Worm (Caenorhabditis elegans) whole organism, L4 larva: ENCODE results near the gene elt-4.

Experiments
- F44E2.7 ChIP-seq: fragments of 200-800 bp; sonication (Bioruptor generic); IDR thresholded peaks from 2 replicates; pipeline ENCODE4 v2.1.2; 2022; ENCODE audit warnings: missing genetic modification characterization, missing compliant biosample characterization
- F49E8.2 ChIP-seq: sonication (generic microtip); optimal IDR thresholded peaks from 2 replicates; lab custom pipeline; 2016; ENCODE audit warnings: missing compliant biosample characterization, mild to moderate bottlenecking, missing genetic modification characterization, borderline replicate concordance
- Y5F2A.4 ChIP-seq: fragments of 200-800 bp; sonication (Bioruptor generic); optimal IDR thresholded peaks from 2 replicates; lab custom pipeline; 2018; ENCODE audit warnings: mild to moderate bottlenecking, missing genetic modification characterization, missing compliant biosample characterization
- Y75B8A.6 ChIP-seq: fragments of 200-800 bp; sonication (Bioruptor generic); IDR thresholded peaks from 2 replicates; pipeline ENCODE4 v1.3.6; 2022; ENCODE audit warnings: missing genetic modification reagents, missing genetic modification characterization, missing compliant biosample characterization
- ZK337.2 ChIP-seq: fragments of 200-800 bp; sonication (Bioruptor generic); IDR thresholded peaks from 2 replicates; pipeline ENCODE4 v1.3.6; 2022; ENCODE audit warnings: missing genetic modification reagents, missing genetic modification characterization, missing compliant biosample characterization
- ceh-20 ChIP-seq: fragments of 200-800 bp; sonication (Bioruptor generic); IDR thresholded peaks from 2 replicates; pipeline ENCODE4 v1.3.6; 2022; ENCODE audit warnings: missing genetic modification reagents, missing genetic modification characterization, missing compliant biosample characterization
- ceh-28 ChIP-seq: fragments of 150-350 bp; optimal IDR thresholded peaks from 2 replicates; lab custom pipeline; 2014; ENCODE audit warnings: missing biosample characterization, missing genetic modification reagents, missing genetic modification characterization
- ceh-32 ChIP-seq: sonication (generic microtip); optimal IDR thresholded peaks from 2 replicates; lab custom pipeline; 2016; ENCODE audit warnings: mild to moderate bottlenecking, missing genetic modification characterization, missing compliant biosample characterization; ENCODE audit not compliant: poor library complexity
- daf-16 ChIP-seq, 3 experiments: sonication (generic microtip); optimal IDR thresholded peaks; 2 replicates each; lab custom pipeline; 2016 to 2017; ENCODE audit warnings: missing genetic modification characterization in 3 of 3, missing genetic modification reagents in 3 of 3, mild to moderate bottlenecking in 2 of 3, missing compliant biosample characterization in 2 of 3, missing biosample characterization in 1 of 3, moderate library complexity in 1 of 3
- daf-19 ChIP-seq: fragments of 200-800 bp; sonication (Bioruptor generic); conservative IDR thresholded peaks from 2 replicates; pipeline ENCODE4 v1.3.6; 2022; ENCODE audit warnings: missing genetic modification characterization, missing compliant biosample characterization
- dmd-6 ChIP-seq: fragments of 200-800 bp; sonication (Bioruptor generic); IDR thresholded peaks from 2 replicates; pipeline ENCODE4 v1.3.6; 2022; ENCODE audit warnings: missing genetic modification reagents, missing genetic modification characterization, missing compliant biosample characterization
- duxl-1 ChIP-seq: sonication (generic microtip); optimal IDR thresholded peaks from 2 replicates; lab custom pipeline; 2016; ENCODE audit warnings: mild to moderate bottlenecking, missing genetic modification characterization, moderate library complexity, missing compliant biosample characterization; ENCODE audit not compliant: poor library complexity
- dve-1 ChIP-seq: sonication (generic microtip); optimal IDR thresholded peaks from 2 replicates; lab custom pipeline; 2017; ENCODE audit warnings: antibody characterized with exemption, mild to moderate bottlenecking, missing genetic modification characterization, missing compliant biosample characterization; ENCODE audit not compliant: insufficient read depth
- egl-27 ChIP-seq: sonication (generic microtip); optimal IDR thresholded peaks from 3 replicates; lab custom pipeline; 2017; ENCODE audit warnings: missing biosample characterization, missing genetic modification reagents, missing genetic modification characterization
- fos-1 ChIP-seq: fragments of 150-350 bp; optimal IDR thresholded peaks from 2 replicates; lab custom pipeline; 2014; ENCODE audit warnings: missing biosample characterization, missing genetic modification characterization
- gei-8 ChIP-seq: fragments of 200-800 bp; sonication (Bioruptor generic); optimal IDR thresholded peaks from 2 replicates; lab custom pipeline; 2018; ENCODE audit warnings: mild to moderate bottlenecking, missing genetic modification characterization, missing compliant biosample characterization
- hlh-11 ChIP-seq: fragments of 200-800 bp; sonication (Bioruptor generic); optimal IDR thresholded peaks from 2 replicates; lab custom pipeline; 2018; ENCODE audit warnings: mild to moderate bottlenecking, missing genetic modification characterization, missing compliant biosample characterization
- hmg-1.1 ChIP-seq: fragments of 200-800 bp; sonication (Bioruptor generic); IDR thresholded peaks from 2 replicates; pipeline ENCODE4 v1.3.6; 2022; ENCODE audit warnings: missing genetic modification reagents, missing genetic modification characterization, missing compliant biosample characterization
- lin-1 ChIP-seq: fragments of 200-800 bp; sonication (Bioruptor generic); IDR thresholded peaks from 2 replicates; pipeline ENCODE4 v1.3.6; 2022; ENCODE audit warnings: missing genetic modification reagents, missing genetic modification characterization, missing compliant biosample characterization
- lin-29 ChIP-seq: fragments of 200-800 bp; sonication (Bioruptor generic); IDR thresholded peaks from 2 replicates; pipeline ENCODE4 v1.3.6; 2022; ENCODE audit warnings: missing genetic modification reagents, missing genetic modification characterization, missing compliant biosample characterization
- lin-38 ChIP-seq: fragments of 200-800 bp; sonication (Bioruptor generic); IDR thresholded peaks from 2 replicates; pipeline ENCODE4 v1.3.6; 2022; ENCODE audit warnings: missing genetic modification reagents, missing genetic modification characterization, missing compliant biosample characterization
- lin-39 ChIP-seq: fragments of 150-350 bp; optimal IDR thresholded peaks from 2 replicates; lab custom pipeline; 2014; ENCODE audit warnings: missing biosample characterization, missing genetic modification reagents, missing genetic modification characterization
- lir-3 ChIP-seq: sonication (generic microtip); optimal IDR thresholded peaks from 2 replicates; lab custom pipeline; 2016; ENCODE audit warnings: mild to moderate bottlenecking, missing genetic modification characterization, missing compliant biosample characterization
- lsy-2 ChIP-seq, 2 experiments: fragments of 150-350 bp in 1 of 2; sonication (generic microtip) in 1 of 2; optimal IDR thresholded peaks; 2 replicates each; lab custom pipeline; 2014 to 2017; ENCODE audit warnings: missing biosample characterization in 2 of 2, missing genetic modification characterization in 2 of 2
- madf-9 ChIP-seq: fragments of 200-800 bp; sonication (Bioruptor generic); conservative IDR thresholded peaks from 2 replicates; pipeline ENCODE4 v1.3.6; 2022; ENCODE audit warnings: missing genetic modification reagents, missing genetic modification characterization, missing compliant biosample characterization
- mdl-1 ChIP-seq, 2 experiments: fragments of 150-350 bp in 1 of 2; sonication (generic microtip) in 1 of 2; optimal IDR thresholded peaks; 2 replicates each; lab custom pipeline; 2014 to 2017; ENCODE audit warnings: missing biosample characterization in 2 of 2, missing genetic modification characterization in 2 of 2
- mep-1 ChIP-seq: fragments of 150-350 bp; sonication (generic microtip); optimal IDR thresholded peaks from 3 replicates; lab custom pipeline; 2014; ENCODE audit warnings: missing biosample characterization, missing genetic modification characterization
- mes-2 ChIP-seq: sonication (generic microtip); optimal IDR thresholded peaks from 2 replicates; lab custom pipeline; 2016; ENCODE audit warnings: missing genotype, mild to moderate bottlenecking, missing genetic modification characterization, missing compliant biosample characterization; ENCODE audit not compliant: poor library complexity, severe bottlenecking
- mxl-2 ChIP-seq: fragments of 200-800 bp; sonication (Bioruptor generic); conservative IDR thresholded peaks from 2 replicates; pipeline ENCODE4 v1.3.6; 2022; ENCODE audit warnings: missing genetic modification reagents, missing genetic modification characterization, missing compliant biosample characterization
- mxl-3 ChIP-seq: fragments of 200-800 bp; sonication (Bioruptor generic); optimal IDR thresholded peaks from 2 replicates; lab custom pipeline; 2018; ENCODE audit warnings: mild to moderate bottlenecking, missing genetic modification characterization, missing compliant biosample characterization
- nhr-102 ChIP-seq: sonication (generic microtip); optimal IDR thresholded peaks from 2 replicates; lab custom pipeline; 2016; ENCODE audit warnings: mild to moderate bottlenecking, missing genetic modification characterization, moderate library complexity, missing compliant biosample characterization
- nhr-11 ChIP-seq: fragments of 150-350 bp; optimal IDR thresholded peaks from 2 replicates; lab custom pipeline; 2014; ENCODE audit warnings: missing biosample characterization, missing genetic modification characterization
- nhr-237 ChIP-seq: sonication (generic microtip); optimal IDR thresholded peaks from 2 replicates; lab custom pipeline; 2017; ENCODE audit warnings: missing biosample characterization, missing genetic modification characterization
- nhr-25 ChIP-seq: sonication (generic microtip); optimal IDR thresholded peaks from 2 replicates; lab custom pipeline; 2017; ENCODE audit warnings: missing genetic modification characterization, mild to moderate bottlenecking, missing compliant biosample characterization, antibody characterized with exemption, moderate library complexity, borderline replicate concordance; ENCODE audit not compliant: insufficient read depth
- nhr-28 ChIP-seq: fragments of 150-350 bp; optimal IDR thresholded peaks from 2 replicates; lab custom pipeline; 2014; ENCODE audit warnings: missing biosample characterization, missing genetic modification characterization
- nhr-41 ChIP-seq: fragments of 200-800 bp; sonication (Bioruptor generic); IDR thresholded peaks from 2 replicates; pipeline ENCODE4 v1.3.6; 2022; ENCODE audit warnings: missing genetic modification reagents, missing genetic modification characterization, missing compliant biosample characterization
- nhr-42 ChIP-seq: fragments of 200-800 bp; sonication (Bioruptor generic); IDR thresholded peaks from 2 replicates; pipeline ENCODE4 v1.3.6; 2022; ENCODE audit warnings: missing genetic modification characterization, missing compliant biosample characterization
- nhr-48 ChIP-seq: sonication (generic microtip); optimal IDR thresholded peaks from 2 replicates; lab custom pipeline; 2016; ENCODE audit warnings: mild to moderate bottlenecking, missing genetic modification characterization, missing compliant biosample characterization
- pqm-1 ChIP-seq: sonication (generic microtip); optimal IDR thresholded peaks from 2 replicates; lab custom pipeline; 2017; ENCODE audit warnings: missing biosample characterization, missing genetic modification characterization
- set-16 ChIP-seq: fragments of 200-800 bp; sonication (Bioruptor generic); IDR thresholded peaks from 2 replicates; pipeline ENCODE4 v1.3.6; 2022; ENCODE audit warnings: missing genetic modification reagents, missing genetic modification characterization, missing compliant biosample characterization
- tra-1 ChIP-seq: fragments of 200-800 bp; sonication (Bioruptor generic); IDR thresholded peaks from 2 replicates; pipeline ENCODE4 v1.3.6; 2022; ENCODE audit warnings: missing genetic modification reagents, missing genetic modification characterization, missing compliant biosample characterization
- unc-62 ChIP-seq, 3 experiments: fragments of 150-350 bp in 1 of 3; sonication (generic microtip); optimal IDR thresholded peaks in 2 of 3; peaks in 1 of 3; 1 replicate in 1 of 3; 2 replicates in 2 of 3; lab custom pipeline; 2014 to 2017; ENCODE audit warnings: missing biosample characterization in 3 of 3, missing genetic modification characterization in 3 of 3, missing genetic modification reagents in 3 of 3, missing genotype in 1 of 3
- vab-7 ChIP-seq: fragments of 200-800 bp; sonication (Bioruptor generic); IDR thresholded peaks from 2 replicates; pipeline ENCODE4 v1.3.6; 2022; ENCODE audit warnings: missing genetic modification reagents, missing genetic modification characterization, missing compliant biosample characterization
- zfp-3 ChIP-seq: fragments of 200-800 bp; sonication (Bioruptor generic); conservative IDR thresholded peaks from 2 replicates; pipeline ENCODE4 v1.3.6; 2022; ENCODE audit warnings: missing genetic modification reagents, missing genetic modification characterization, missing compliant biosample characterization
- ztf-11 ChIP-seq: fragments of 150-350 bp; optimal IDR thresholded peaks from 2 replicates; lab custom pipeline; 2014; ENCODE audit warnings: missing biosample characterization, missing genetic modification characterization

The elt-4 gene

ce11 chrX:10430866-10431265, 44.5 kb upstream of the elt-4 start:
- peak; percentile 88 for TF ChIP-seq nhr-28
- peak; percentile 27 for TF ChIP-seq mep-1 (tag; lab: Kevin White, UChicago)
- peak in 1 of 2 experiments; percentile 14 for TF ChIP-seq mdl-1 (tag; optimal IDR thresholded peaks at IDR 0.05; lab: Kevin White, UChicago)
- TF ChIP-seq lin-38: no peak
- no peak for TF ChIP-seq madf-9 (GFP tag; lab: Robert Waterston, UW)
- no peak for TF ChIP-seq Y5F2A.4 (GFP tag; lab: Kevin White, UChicago)
- peak; percentile 62 for TF ChIP-seq pqm-1
- TF ChIP-seq lsy-2 (tag; optimal IDR thresholded peaks at IDR 0.05; lab: Kevin White, UChicago): peak in 1 of 2 experiments; percentile 15
- TF ChIP-seq nhr-48 (tag; lab: Kevin White, UChicago): no peak
- no peak for TF ChIP-seq set-16 (GFP tag; lab: Robert Waterston, UW)
- TF ChIP-seq gei-8: no peak
- TF ChIP-seq hlh-11 (tag; lab: Kevin White, UChicago): peak; percentile 63
- no peak for TF ChIP-seq F49E8.2
- peak in 1 of 2 experiments; percentile 99 for TF ChIP-seq unc-62 (GFP tag; optimal IDR thresholded peaks at IDR 0.05 in 1 of 2; lab: Kevin White, UChicago)
- TF ChIP-seq unc-62 (tag; optimal IDR thresholded peaks at IDR 0.05; lab: Kevin White, UChicago): no peak
- TF ChIP-seq dve-1 (tag; lab: Kevin White, UChicago): peak; percentile 7
- no peak for TF ChIP-seq tra-1 (GFP tag; lab: Robert Waterston, UW)
- TF ChIP-seq mxl-3 (GFP tag; lab: Kevin White, UChicago): peak; percentile 94
- no peak for TF ChIP-seq nhr-11 (tag; lab: Kevin White, UChicago)
- peak; percentile 15; the same call in 1 of the 2 replicates for TF ChIP-seq dmd-6 (GFP tag; lab: Robert Waterston, UW)
- TF ChIP-seq daf-16 (GFP tag; optimal IDR thresholded peaks at IDR 0.05; lab: Kevin White, UChicago): no peak
- peak; percentile 62 for TF ChIP-seq daf-16 (tag; optimal IDR thresholded peaks at IDR 0.05; lab: Kevin White, UChicago)
- no peak for TF ChIP-seq hmg-1.1 (GFP tag; lab: Robert Waterston, UW)
- peak; percentile 17 for TF ChIP-seq mes-2
- TF ChIP-seq nhr-25 (tag; lab: Kevin White, UChicago): no peak
- TF ChIP-seq egl-27 (tag; lab: Kevin White, UChicago): no peak
- TF ChIP-seq ceh-28 (tag; lab: Kevin White, UChicago): no peak
- TF ChIP-seq nhr-42 (GFP tag; lab: Robert Waterston, UW): no peak
- TF ChIP-seq nhr-41 (GFP tag; lab: Robert Waterston, UW): no peak
- no peak for TF ChIP-seq ceh-20 (GFP tag; lab: Robert Waterston, UW)
- no peak for TF ChIP-seq ZK337.2 (GFP tag; lab: Robert Waterston, UW)
- no peak for TF ChIP-seq lin-1 (GFP tag; lab: Robert Waterston, UW)
- no peak for TF ChIP-seq vab-7 (GFP tag; lab: Robert Waterston, UW)

DNA sequence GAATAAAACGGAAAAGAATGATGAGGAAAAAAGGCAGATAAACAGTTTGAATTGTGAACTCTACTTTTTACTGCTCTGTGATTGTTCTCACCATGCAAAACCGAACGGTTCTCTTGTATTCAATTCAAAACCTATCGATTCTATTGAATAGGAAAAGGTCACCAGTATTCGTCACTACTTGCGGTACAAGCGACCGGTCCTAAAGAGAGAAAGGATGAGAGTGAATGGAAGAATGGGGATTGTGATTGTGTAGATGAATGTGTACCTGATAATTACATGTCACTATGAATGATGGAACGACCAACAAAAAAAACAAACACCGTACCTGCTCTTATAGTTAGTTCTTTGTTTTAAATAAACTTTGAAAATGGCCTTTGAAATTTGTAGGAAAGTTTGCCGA, 42.5 kb upstream of the elt-4 start:
- TF ChIP-seq fos-1 (no peak), ztf-11 (tag; lab: Kevin White, UChicago) (no peak), mes-2 (peak; percentile 8), mxl-2 (GFP tag; lab: Robert Waterston, UW) (no peak)

ce11 chrX:10433863-10434262, 41.5 kb upstream of the elt-4 start:
- TF ChIP-seq Y5F2A.4 (GFP tag; lab: Kevin White, UChicago): no peak
- TF ChIP-seq nhr-102: no peak
- no peak for TF ChIP-seq nhr-237 (tag; lab: Kevin White, UChicago)
- TF ChIP-seq duxl-1 (tag; lab: Kevin White, UChicago): no peak
- TF ChIP-seq F44E2.7 (GFP tag; lab: Robert Waterston, UW): no peak
- no peak for TF ChIP-seq set-16 (GFP tag; lab: Robert Waterston, UW)
- TF ChIP-seq ceh-32: no peak
- TF ChIP-seq daf-19 (GFP tag; lab: Robert Waterston, UW): no peak
- no peak for TF ChIP-seq fos-1
- no peak for TF ChIP-seq dmd-6 (GFP tag; lab: Robert Waterston, UW)
- TF ChIP-seq lir-3 (tag; lab: Kevin White, UChicago): no peak
- TF ChIP-seq nhr-41 (GFP tag; lab: Robert Waterston, UW): no peak
- no peak for TF ChIP-seq lin-39
- TF ChIP-seq dve-1 (tag; lab: Kevin White, UChicago): no peak
- TF ChIP-seq zfp-3 (GFP tag; lab: Robert Waterston, UW): no peak
- no peak for TF ChIP-seq Y75B8A.6 (GFP tag; lab: Robert Waterston, UW)
- no peak for TF ChIP-seq lin-29
